Fruit fly (Drosophila melanogaster): ENCODE measurements around the gene CG7916.

CG7916 gene

DNA sequence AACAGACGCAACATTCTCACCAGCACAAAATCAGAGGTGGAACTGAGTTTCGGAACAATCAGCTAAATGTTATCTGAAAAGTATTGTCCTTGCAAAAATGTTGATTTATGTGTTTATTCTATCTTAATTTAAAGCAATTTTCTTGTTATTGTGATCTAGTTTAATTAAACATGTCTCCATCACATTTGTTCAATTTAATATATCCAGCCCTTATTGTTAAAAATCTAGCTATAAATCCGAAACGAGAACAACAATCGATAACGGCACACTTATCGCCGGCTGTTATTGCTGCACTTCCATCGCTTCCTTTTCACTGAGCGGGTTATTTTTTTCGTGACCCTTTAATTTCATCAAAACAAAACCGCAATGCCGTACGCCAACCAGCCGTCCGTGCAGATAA is 13.5 kb upstream of the CG7916 start, which contains the start of the genes GatC, PolG2 and Polr2C:
GatC (minus strand) TSS at position 48 of the 400 bp plus-strand sequence.
PolG2 (minus strand) TSS at position 48 of the 400 bp plus-strand sequence.
Polr2C (plus strand) TSS at position 280 of the 400 bp plus-strand sequence.
- TF ChIP-seq noc (tag; optimal IDR thresholded peaks at IDR 0.05): no peak

DNA sequence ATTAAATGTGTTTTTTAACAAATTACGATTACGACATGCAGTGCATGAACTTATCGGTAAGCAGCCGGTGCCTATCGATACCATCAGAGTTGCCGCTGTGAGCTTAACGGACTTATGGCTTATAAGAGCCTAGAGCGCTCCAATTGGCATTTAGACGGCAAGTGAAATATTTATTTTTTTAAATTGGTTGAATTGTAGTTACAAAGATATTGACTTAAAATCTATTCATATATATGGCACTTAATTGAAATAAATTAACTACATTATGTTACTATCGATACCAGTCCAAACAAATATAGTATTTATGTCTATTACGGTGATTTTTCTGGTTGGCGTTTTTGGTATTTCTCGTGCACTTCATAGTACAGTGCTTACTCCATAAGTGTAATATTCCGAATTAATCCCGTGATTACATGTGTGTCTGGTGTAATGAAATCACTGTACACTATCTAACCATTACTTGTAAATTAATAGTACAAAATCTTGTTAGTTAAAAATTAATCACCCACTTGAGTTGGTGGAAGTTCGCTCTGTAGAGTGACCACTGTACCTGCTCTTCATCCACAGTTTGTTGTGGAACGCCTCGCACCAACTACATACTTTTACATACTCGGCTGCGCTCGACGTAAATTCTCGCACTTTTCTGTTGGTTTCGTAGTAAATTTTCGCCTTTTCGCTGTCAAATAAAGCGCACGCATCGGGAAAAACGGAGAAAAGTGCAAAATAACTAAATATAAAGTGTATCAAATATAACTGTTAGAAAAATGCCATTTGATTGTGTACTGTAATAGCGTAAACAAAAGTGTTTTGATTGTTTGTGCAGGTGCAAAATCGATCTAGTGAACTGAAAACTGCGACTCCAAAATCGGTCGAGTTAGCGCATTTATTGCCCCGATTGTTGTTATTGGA is 11.3 kb upstream of the CG7916 start, which contains the start of the genes mRpS23 and CenG1A:
mRpS23 (minus strand) TSS at position 71 of the 909 bp plus-strand sequence.
CenG1A (plus strand) TSS at position 563 of the 909 bp plus-strand sequence.
- peak; percentile 99 for TF ChIP-seq noc (tag; optimal IDR thresholded peaks at IDR 0.05)

DNA sequence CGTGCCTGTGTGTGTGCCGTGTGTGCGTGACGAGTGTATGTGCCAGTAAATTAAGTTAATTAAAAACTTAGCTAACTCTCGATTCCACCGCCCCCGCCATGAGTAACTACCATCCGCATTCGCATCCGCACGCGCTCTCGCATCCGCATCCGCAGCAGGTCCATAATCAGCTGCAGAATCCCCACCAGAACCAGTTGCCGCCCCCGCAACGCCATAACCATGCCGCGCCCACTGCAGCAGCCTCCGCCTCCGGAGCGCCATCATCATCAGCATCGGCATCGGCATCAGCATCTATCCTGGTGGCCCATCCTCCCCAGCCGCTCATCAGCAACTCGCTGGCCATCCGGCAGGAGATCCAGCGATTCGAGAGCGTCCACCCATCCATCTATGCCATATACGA is 10.6 kb upstream of the CG7916 start:
- no peak for TF ChIP-seq noc (tag; optimal IDR thresholded peaks at IDR 0.05)

DNA sequence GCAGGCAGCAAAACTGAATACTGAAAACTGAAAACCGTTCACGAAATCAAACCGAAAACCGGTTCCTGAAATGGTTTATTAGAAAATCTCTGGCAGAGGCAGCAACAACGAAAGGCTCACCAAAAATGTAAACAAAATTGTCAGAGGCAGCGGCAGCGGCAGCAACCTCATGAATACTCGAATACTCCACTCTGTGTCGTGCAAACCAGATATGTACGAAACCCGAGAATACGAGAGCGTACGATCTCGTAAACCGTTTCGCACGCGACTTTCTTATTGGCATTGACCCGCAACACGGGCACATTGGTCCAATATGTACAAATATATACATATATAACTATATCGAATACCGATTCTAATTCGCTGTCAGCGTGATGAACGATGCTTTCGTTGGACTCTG is 9.0 kb upstream of the CG7916 start:
- TF ChIP-seq noc (tag; optimal IDR thresholded peaks at IDR 0.05): no peak

DNA sequence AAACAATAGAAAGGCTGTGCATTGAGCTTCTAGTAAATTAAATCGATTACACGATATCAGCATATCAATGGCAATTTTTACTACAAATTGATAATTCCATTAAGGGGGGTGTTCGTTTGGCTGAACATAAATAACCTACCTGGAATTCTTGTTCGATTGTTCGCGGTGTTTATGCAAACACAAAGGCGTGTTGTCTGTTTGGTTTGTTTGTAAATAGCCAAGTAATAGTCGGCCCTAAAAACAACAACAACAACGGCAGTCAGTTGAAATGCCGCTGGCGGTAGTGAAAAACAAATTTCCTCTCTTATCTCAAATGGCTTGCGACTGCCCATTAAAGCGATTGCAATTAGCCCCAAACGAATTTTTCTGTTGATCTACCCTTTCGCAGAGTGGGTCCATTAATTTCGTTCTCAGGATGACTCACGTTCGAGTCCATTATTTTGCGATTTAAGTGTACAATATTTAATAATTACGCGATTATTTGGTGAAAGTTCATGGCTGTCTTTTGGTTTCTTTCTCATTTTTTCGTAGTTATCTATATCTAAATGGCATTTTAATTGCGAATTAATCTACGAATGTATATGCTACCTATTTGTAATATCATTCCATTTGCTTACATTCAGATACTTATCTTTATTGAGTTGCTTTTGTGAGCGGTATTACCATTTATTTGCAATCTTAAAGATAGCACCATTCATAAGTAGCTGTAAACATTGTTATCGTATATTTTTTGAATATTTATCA is 7.7 kb upstream of the CG7916 start:
- TF ChIP-seq noc (tag; optimal IDR thresholded peaks at IDR 0.05): peak; percentile 53

DNA sequence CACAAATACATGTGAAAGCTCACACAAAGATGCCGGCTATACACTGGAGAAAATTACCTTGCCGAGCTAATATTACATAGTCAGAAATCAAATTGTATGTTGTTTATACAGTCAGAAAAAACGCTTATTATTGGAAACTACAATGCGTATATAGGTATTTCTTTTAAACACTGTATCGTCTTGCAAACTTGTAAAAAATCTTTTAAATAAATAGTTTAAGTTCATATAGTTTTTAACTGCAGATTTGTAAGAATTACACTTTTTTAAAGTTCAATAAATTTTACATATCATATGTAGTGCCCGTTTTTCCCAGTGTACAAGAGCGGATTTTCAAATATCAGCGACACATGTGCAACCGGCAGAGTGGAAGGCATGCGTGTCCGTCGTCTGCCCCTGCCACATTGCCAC is 6.8 kb upstream of the CG7916 start:
- TF ChIP-seq noc (tag; optimal IDR thresholded peaks at IDR 0.05): peak; percentile 82

DNA sequence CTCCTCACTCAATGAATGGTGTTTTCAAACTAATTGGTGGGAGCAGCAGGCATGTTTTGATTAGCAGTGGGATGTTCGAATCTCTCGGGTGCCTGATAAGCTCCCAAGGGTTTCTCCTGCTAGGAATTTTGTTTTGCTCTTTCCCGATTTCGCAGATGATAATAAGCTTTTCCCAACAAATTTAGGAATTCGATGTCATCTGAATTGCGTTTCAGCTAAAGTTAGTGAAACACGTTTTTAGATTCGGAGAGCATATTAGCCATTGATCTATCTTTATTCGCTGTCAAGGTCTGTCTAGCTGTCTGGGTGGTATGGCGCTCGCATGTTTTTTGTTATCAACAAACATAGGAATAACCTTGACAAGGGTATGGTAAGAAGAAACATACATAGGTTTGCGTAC is 5.0 kb upstream of the CG7916 start, which contains the start of gene CG33307:
CG33307 (minus strand) TSS at position 13 of the 400 bp plus-strand sequence.
- TF ChIP-seq noc (tag; optimal IDR thresholded peaks at IDR 0.05): peak; percentile 61

DNA sequence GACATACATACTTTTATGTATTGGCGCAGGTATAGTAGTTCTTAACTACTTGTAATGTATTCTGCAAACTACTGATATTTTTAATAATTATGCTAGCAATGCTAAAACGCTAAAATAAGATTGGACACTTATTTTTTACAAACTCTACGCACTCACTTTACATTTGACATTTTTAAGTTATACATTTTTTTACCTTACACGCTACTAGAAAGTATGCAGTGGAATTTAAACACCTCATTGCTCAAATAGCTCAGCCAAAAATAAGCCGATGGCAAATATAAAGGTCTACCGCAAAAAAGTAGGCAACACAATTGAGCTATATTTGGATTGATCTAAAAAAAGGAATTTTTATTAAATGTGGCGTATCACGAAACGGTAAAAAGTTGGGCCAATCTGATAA is 4.5 kb upstream of the CG7916 start:
- TF ChIP-seq noc (tag; optimal IDR thresholded peaks at IDR 0.05): no peak

DNA sequence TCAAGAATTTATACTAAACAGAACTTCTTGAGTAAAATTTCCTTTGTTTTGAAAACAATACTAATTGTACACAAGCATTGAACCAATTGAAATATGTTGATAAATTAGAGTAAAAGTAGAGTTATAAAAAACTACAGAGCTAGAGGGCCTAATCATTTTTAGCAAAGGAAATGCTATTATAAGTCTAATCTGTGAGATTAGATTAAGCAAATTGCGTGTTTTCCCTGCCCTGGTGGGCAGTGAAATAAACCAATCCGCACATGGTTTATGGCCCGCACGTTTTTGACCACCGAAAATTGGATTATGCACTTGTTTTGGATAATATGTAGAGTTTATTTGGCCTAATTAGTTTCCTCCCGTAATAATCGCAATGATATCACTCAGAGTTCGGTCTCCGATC is 4.0 kb upstream of the CG7916 start:
- no peak for TF ChIP-seq noc (tag; optimal IDR thresholded peaks at IDR 0.05)

DNA sequence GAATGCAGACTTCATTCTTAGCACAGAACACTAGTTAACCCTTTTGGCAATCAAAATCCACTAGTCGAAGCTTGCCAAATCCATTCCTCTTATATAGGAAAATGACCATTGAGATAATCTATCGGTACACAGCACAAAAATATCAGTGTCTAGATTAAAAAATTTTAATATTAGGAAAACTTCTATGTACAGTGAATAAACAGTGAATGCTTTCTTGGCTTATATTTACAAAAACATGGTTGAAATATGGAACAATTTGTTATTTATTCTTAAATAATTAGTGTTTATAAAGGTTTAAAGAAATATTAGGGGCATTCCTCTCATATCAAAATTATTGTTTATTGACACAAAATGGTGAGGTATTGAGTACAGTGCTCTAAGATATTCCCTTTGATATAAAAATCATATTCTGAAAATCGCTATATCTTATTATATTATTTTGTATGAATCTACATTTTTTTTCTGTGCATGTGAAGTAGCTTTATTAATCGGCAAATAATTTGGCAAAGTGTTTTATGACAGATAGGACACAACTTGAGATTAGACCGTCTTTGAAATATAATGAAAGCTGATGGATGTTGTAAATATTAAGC is 2.8 kb upstream of the CG7916 start, which contains the start of gene CG33306:
CG33306 (minus strand) TSS at position 51 of the 593 bp plus-strand sequence.
- peak; percentile 92 for TF ChIP-seq noc (tag; optimal IDR thresholded peaks at IDR 0.05)

DNA sequence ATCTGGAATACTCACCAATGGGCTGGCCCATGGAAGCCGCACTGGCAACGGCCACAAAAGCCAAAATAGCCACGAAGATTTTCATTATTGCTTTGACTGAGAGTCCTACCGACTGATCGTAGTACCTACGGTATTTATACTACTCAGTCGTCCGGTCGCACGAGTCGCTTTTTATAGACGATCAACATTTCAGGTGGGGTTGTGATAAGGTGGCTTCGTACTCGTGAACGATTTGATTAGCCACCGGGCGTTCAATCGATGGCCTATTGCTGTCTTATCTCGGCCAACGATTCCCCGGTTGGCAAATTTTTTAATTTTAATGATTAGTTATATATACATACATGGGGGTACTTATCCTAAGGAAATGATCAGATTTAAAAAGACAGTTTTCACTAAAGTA is 1.4 kb upstream of the CG7916 start, which contains the start of gene CG8997:
CG8997 (minus strand) TSS at position 148 of the 400 bp plus-strand sequence.
- no peak for TF ChIP-seq noc (tag; optimal IDR thresholded peaks at IDR 0.05)

DNA sequence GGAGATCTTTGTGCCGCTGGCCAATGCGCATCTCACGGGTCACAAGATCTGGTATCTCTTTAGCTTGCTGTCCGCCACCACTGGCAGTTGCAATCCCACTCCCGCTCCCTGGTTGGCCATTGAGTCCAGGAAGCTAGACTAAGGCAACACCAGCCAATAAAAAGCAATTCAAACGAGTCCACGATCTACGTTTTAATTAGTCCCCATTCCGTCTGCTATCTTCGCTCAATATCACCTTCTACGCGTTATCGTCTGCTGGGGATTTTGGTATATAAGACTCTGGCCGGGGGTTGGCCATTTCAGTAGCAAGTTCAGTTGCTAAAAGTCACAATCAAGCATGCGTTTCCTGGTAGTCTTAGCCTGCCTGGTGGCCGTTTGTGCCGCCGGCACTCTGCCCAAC is 1.1 kb downstream of the CG7916 start, which contains the start of gene CG7953:
CG7953 (plus strand) TSS at position 301 of the 400 bp plus-strand sequence.
- no peak for TF ChIP-seq noc (tag; optimal IDR thresholded peaks at IDR 0.05)

DNA sequence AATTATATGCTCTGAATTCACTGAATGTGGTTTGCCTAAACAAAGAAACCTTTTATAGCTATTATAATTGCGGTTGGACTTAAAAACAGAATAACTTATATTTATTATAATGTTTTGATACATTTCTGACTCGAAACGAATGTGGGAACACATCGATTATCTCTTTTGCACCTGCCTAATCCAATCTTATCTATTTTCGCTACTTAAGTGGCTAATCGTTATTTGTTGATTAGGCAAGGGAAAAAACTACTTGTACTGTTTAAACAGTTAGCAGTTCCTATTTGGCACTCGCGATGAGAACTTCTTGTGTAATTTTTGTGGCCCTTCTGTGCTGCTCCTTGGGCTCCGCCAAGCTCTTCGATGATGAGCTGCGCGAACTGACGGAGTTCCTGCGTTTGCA is 2.6 kb downstream of the CG7916 start, which contains the start of gene CG7968:
CG7968 (plus strand) TSS at position 276 of the 400 bp plus-strand sequence.
- TF ChIP-seq noc (tag; optimal IDR thresholded peaks at IDR 0.05): no peak

DNA sequence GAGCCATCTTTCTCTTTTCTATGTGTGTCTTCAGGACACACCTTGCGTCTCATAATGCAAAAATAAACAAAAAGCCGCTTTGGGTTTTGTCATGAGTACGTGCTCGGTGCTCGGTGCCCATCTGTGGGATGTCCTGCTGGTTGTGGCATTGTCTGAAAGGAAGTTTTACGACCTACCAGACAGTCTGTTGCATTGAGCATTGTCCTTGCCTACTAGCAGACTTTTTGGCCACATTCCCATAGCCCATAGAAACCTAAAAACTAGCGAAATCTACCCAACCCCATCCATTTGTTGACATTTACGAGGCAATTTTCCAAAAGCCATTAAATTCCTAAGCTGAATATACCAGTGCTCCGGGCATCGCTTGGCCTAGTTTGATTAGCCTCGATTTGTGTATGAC is 4.5 kb downstream of the CG7916 start:
- no peak for TF ChIP-seq noc (tag; optimal IDR thresholded peaks at IDR 0.05)

DNA sequence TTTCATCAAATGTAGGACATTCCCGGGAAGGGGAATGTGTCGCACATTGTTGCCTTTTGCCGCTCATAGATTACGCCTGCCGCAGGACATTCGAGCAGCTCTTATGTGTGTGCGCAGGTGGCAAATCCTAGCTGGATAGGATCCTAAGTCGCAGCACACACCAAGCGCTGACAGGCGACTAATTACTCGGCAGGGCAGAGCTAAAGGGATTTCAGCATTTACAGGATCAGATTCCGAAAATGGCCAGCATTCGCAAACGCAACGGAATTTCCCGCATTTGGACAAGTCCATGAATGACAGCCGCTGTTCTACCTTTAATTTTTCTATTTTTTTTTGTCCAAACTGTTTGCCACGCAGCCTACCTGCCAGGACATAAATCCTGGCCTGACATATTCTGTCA is 21.1 kb downstream of the CG7916 start:
- no peak for TF ChIP-seq noc (tag; optimal IDR thresholded peaks at IDR 0.05)
